Worm (Caenorhabditis elegans) whole organism, L1 larva: ENCODE data around the gene F23H12.7.

ENCODE experiments used
- C34B4.2 ChIP-seq: sonication (generic microtip); optimal IDR thresholded peaks from 2 replicates; lab custom pipeline; 2017; ENCODE audit warnings: mild to moderate bottlenecking, missing genetic modification characterization, missing compliant biosample characterization
- lin-15B ChIP-seq: fragments of 150-350 bp; sonication (generic microtip); optimal IDR thresholded peaks from 3 replicates; lab custom pipeline; 2014; ENCODE audit warnings: missing biosample characterization, missing genetic modification characterization
- zag-1 ChIP-seq: fragments of 150-350 bp; optimal IDR thresholded peaks from 2 replicates; lab custom pipeline; 2014; ENCODE audit warnings: missing biosample characterization, missing genetic modification characterization

DNA sequence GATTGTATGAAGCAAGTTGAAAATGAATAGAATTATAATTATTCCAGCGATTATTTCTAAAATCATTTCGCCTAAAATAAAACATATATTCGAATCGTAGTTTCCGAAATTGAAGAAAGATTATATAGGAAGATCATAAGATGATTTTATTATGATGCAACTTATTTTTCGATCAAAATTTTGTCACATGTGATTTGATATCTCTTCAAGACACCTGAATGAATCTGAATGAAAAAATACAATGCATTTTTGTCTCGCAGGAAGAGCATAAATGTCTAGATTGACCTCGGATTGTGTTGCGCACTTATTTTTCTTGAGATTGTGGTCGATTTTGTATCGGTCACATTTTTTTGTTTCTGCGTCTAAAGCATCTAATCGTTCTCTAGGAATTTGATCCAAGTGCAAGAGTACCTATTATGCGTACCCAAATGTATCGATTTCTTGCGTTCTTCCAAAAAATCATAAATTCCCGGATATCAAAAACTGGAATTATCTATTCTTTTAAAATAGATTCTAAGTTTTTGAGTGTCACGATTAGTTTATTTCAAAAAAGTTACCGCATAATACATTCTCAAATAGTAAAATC is 39.0 kb downstream of the F23H12.7 start, which contains the start of gene hrg-2:
- TF ChIP-seq lin-15B (tag; lab: Kevin White, UChicago) (no peak), C34B4.2 (no peak), zag-1 (tag; lab: Kevin White, UChicago) (no peak)
